Fruit fly (Drosophila melanogaster) whole organism, wandering third instar larva: ENCODE data around the gene Uch.

Source experiments
- Abd-B ChIP-seq: fragments of >200 bp; optimal IDR thresholded peaks from 2 replicates; lab custom pipeline; 2017; ENCODE audit warnings: missing biosample characterization, missing genetic modification characterization
- CG32264 ChIP-seq: fragments of 200-800 bp; sonication (Bioruptor generic); optimal IDR thresholded peaks from 2 replicates; lab custom pipeline; 2016; ENCODE audit warnings: missing biosample characterization, missing genetic modification characterization
- CG9705 ChIP-seq: fragments of 200-800 bp; sonication (Bioruptor generic); optimal IDR thresholded peaks from 2 replicates; lab custom pipeline; 2018; ENCODE audit warnings: missing biosample characterization, mild to moderate bottlenecking, missing genetic modification characterization
- CrebA ChIP-seq: fragments of 200-800 bp; sonication (Bioruptor generic); optimal IDR thresholded peaks from 2 replicates; lab custom pipeline; 2016; ENCODE audit warnings: missing biosample characterization, mild to moderate bottlenecking, missing genetic modification characterization, borderline replicate concordance
- Dfd ChIP-seq: fragments of >200 bp; optimal IDR thresholded peaks from 2 replicates; lab custom pipeline; 2017; ENCODE audit warnings: missing biosample characterization, missing genetic modification characterization
- Dif ChIP-seq: fragments of 200-275, 200-300 bp; sonication (Bioruptor generic); optimal IDR thresholded peaks from 2 replicates; lab custom pipeline; 2018; ENCODE audit warnings: missing biosample characterization, missing genetic modification characterization; ENCODE audit not compliant: partially characterized antibody
- GATAd ChIP-seq: sonication (Bioruptor generic); optimal IDR thresholded peaks from 2 replicates; lab custom pipeline; 2016; ENCODE audit warnings: missing biosample characterization, missing genetic modification characterization
- HLH106 ChIP-seq: fragments of 200-800 bp; optimal IDR thresholded peaks from 3 replicates; lab custom pipeline; 2019; ENCODE audit warnings: missing biosample characterization, mild to moderate bottlenecking, missing genetic modification characterization, moderate library complexity
- Hnf4 ChIP-seq: fragments of 200-800 bp; sonication (Bioruptor generic); optimal IDR thresholded peaks from 2 replicates; lab custom pipeline; 2016; ENCODE audit warnings: missing biosample characterization, mild to moderate bottlenecking, missing genetic modification characterization
- Hr78 ChIP-seq: fragments of >200 bp; optimal IDR thresholded peaks from 2 replicates; lab custom pipeline; 2017; ENCODE audit warnings: missing biosample characterization, missing genetic modification characterization
- Hr83 ChIP-seq: fragments of 200-300 bp; sonication (Bioruptor generic); optimal IDR thresholded peaks from 2 replicates; lab custom pipeline; 2016; ENCODE audit warnings: missing biosample characterization, mild to moderate bottlenecking, missing genetic modification characterization, moderate library complexity; ENCODE audit not compliant: poor library complexity, severe bottlenecking
- Jra ChIP-seq: sonication (Bioruptor generic); optimal IDR thresholded peaks from 2 replicates; lab custom pipeline; 2016; ENCODE audit warnings: missing biosample characterization, missing genetic modification characterization
- Mio ChIP-seq: sonication (Bioruptor generic); optimal IDR thresholded peaks from 2 replicates; lab custom pipeline; 2016; ENCODE audit warnings: missing biosample characterization, missing genetic modification characterization
- Myc ChIP-seq: fragments of >200 bp; optimal IDR thresholded peaks from 2 replicates; lab custom pipeline; 2017
- N ChIP-seq: fragments of >200 bp; optimal IDR thresholded peaks from 2 replicates; lab custom pipeline; 2018; ENCODE audit warnings: missing biosample characterization, missing external identifiers, missing genetic modification characterization
- OdsH ChIP-seq: fragments of 200-800 bp; sonication (Bioruptor generic); optimal IDR thresholded peaks from 2 replicates; lab custom pipeline; 2016; ENCODE audit warnings: missing biosample characterization, mild to moderate bottlenecking, missing genetic modification characterization
- Rel ChIP-seq, 2 experiments: fragments of 200-800 bp; sonication (Bioruptor generic) in 1 of 2; optimal IDR thresholded peaks; 2 replicates in 1 of 2; 3 replicates in 1 of 2; lab custom pipeline; 2016 to 2019; ENCODE audit warnings: mild to moderate bottlenecking in 2 of 2, missing biosample characterization in 2 of 2, missing genetic modification characterization in 2 of 2, moderate library complexity in 1 of 2
- Sp1 ChIP-seq: fragments of 200-800 bp; sonication (Bioruptor generic); optimal IDR thresholded peaks from 3 replicates; lab custom pipeline; 2019; ENCODE audit warnings: missing biosample characterization, mild to moderate bottlenecking, missing genetic modification characterization, moderate library complexity
- Vsx2 ChIP-seq: fragments of 200-300, 225-300 bp; sonication (Bioruptor generic); optimal IDR thresholded peaks from 2 replicates; lab custom pipeline; 2018; ENCODE audit warnings: missing biosample characterization, missing genetic modification characterization; ENCODE audit not compliant: partially characterized antibody
- br ChIP-seq: fragments of 200-800 bp; sonication (Bioruptor generic); optimal IDR thresholded peaks from 2 replicates; lab custom pipeline; 2016; ENCODE audit warnings: missing biosample characterization, missing genetic modification characterization
- brk ChIP-seq: fragments of 200-800 bp; sonication (Bioruptor generic); optimal IDR thresholded peaks from 2 replicates; lab custom pipeline; 2016; ENCODE audit warnings: missing biosample characterization, mild to moderate bottlenecking, missing genetic modification characterization
- dl ChIP-seq, 2 experiments: fragments of 175-275, 200-275 bp in 1 of 2; fragments of 200-275 bp in 1 of 2; sonication (Bioruptor generic); optimal IDR thresholded peaks; lab custom pipeline; 2018; ENCODE audit warnings: mild to moderate bottlenecking in 2 of 2, missing biosample characterization in 2 of 2, missing genetic modification characterization in 2 of 2, moderate library complexity in 2 of 2; ENCODE audit not compliant: partially characterized antibody in 2 of 2, insufficient read depth in 1 of 2
- dmrt93B ChIP-seq: fragments of 200-800 bp; sonication (Bioruptor generic); optimal IDR thresholded peaks from 2 replicates; lab custom pipeline; 2018; ENCODE audit warnings: missing biosample characterization, mild to moderate bottlenecking, missing genetic modification characterization
- dsf ChIP-seq: sonication (Bioruptor generic); optimal IDR thresholded peaks from 2 replicates; lab custom pipeline; 2016; ENCODE audit warnings: missing biosample characterization, missing genetic modification characterization, borderline replicate concordance
- ey ChIP-seq: fragments of 200-800 bp; sonication (Bioruptor generic); optimal IDR thresholded peaks from 2 replicates; lab custom pipeline; 2016; ENCODE audit warnings: missing biosample characterization, missing genetic modification characterization
- foxo ChIP-seq, 2 experiments: fragments of 200-800 bp; sonication (Bioruptor generic); optimal IDR thresholded peaks; 2 replicates in 1 of 2; 3 replicates in 1 of 2; lab custom pipeline; 2016 to 2017; ENCODE audit warnings: missing biosample characterization in 2 of 2, missing genetic modification characterization in 2 of 2
- fru ChIP-seq: fragments of 200-800 bp; sonication (Bioruptor generic); optimal IDR thresholded peaks from 3 replicates; lab custom pipeline; 2016; ENCODE audit warnings: missing biosample characterization, mild to moderate bottlenecking, missing genetic modification characterization
- h ChIP-seq: fragments of 200-800 bp; sonication (Bioruptor generic); optimal IDR thresholded peaks from 3 replicates; lab custom pipeline; 2016; ENCODE audit warnings: missing biosample characterization, mild to moderate bottlenecking, missing genetic modification characterization
- jim ChIP-seq: fragments of 175-275, 200-325 bp; sonication (Bioruptor generic); optimal IDR thresholded peaks from 2 replicates; lab custom pipeline; 2016; ENCODE audit warnings: missing biosample characterization, mild to moderate bottlenecking, missing genetic modification characterization
- lola ChIP-seq: fragments of >200 bp; optimal IDR thresholded peaks from 2 replicates; lab custom pipeline; 2017; ENCODE audit warnings: missing biosample characterization, missing genetic modification characterization
- pan ChIP-seq: fragments of >200 bp; optimal IDR thresholded peaks from 2 replicates; lab custom pipeline; 2017
- psq ChIP-seq: fragments of 200-800 bp; sonication (Bioruptor generic); optimal IDR thresholded peaks from 3 replicates; lab custom pipeline; 2017; ENCODE audit warnings: missing biosample characterization, mild to moderate bottlenecking, missing genetic modification characterization, moderate library complexity
- rgr ChIP-seq: fragments of 200-800 bp; sonication (Bioruptor generic); optimal IDR thresholded peaks from 3 replicates; lab custom pipeline; 2016; ENCODE audit warnings: missing biosample characterization, mild to moderate bottlenecking, missing genetic modification characterization
- sage ChIP-seq: fragments of 200-800 bp; sonication (Bioruptor generic); optimal IDR thresholded peaks from 2 replicates; lab custom pipeline; 2016; ENCODE audit warnings: missing biosample characterization, mild to moderate bottlenecking, missing genetic modification characterization
- sv ChIP-seq: fragments of 200-800 bp; sonication (Bioruptor generic); optimal IDR thresholded peaks from 3 replicates; lab custom pipeline; 2016; ENCODE audit warnings: missing biosample characterization, missing genetic modification characterization
- tai ChIP-seq: sonication (Bioruptor generic); optimal IDR thresholded peaks from 2 replicates; lab custom pipeline; 2016; ENCODE audit warnings: missing biosample characterization, missing genetic modification characterization
- usp ChIP-seq: fragments of >200 bp; optimal IDR thresholded peaks from 2 replicates; lab custom pipeline; 2017; ENCODE audit warnings: missing biosample characterization, missing genetic modification characterization
- woc ChIP-seq: sonication (Bioruptor generic); optimal IDR thresholded peaks from 2 replicates; lab custom pipeline; 2016; ENCODE audit warnings: missing biosample characterization, mild to moderate bottlenecking, missing genetic modification characterization

Uch gene

DNA sequence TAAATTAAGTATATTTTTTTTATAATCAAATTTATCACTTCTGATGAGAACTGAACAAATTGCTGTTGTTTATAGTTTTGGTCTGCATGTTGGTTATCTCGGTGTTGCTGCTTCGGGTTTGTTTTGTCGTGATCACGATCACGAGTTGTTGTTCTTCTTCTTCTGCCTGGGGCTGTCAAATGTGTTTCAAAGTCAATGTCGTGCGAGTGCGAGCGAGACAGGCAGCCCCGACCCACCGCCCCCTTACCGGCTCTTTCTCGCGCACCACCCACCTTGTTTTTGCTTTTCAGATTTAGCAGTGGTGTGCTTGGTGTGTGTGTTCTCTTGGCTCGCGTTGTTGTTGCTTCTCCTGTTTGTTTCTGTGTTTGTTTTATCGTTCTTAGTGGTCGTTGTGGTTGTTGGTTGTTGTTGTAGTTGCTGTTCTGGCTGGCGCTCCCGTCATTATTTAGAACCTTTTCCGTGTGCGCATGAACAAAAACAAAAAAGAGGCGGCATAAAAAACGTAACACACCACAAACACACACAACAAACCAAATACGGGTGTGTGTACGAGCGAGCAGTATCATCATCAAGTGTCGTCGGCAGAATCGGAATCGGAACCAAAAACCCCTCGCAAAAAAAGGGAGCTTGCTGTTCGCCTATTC lies 16.4 kb downstream of the Uch start, which contains the start of gene COX7AL2:
Gene COX7AL2 (minus strand): TSS at position 438 of the 644 bp plus-strand sequence.
- no peak for TF ChIP-seq dsf (GFP tag; lab: Kevin White, UChicago)
- TF ChIP-seq psq (GFP tag; lab: Kevin White, UChicago) = peak; percentile 63
- no peak for TF ChIP-seq brk (GFP tag; lab: Kevin White, UChicago)
- TF ChIP-seq Myc (lab: Kevin White, UChicago) = no peak
- peak; percentile 5 for TF ChIP-seq Sp1 (GFP tag; lab: Kevin White, UChicago)
- peak in 1 of 2 experiments; percentile 46 for TF ChIP-seq foxo (GFP tag; optimal IDR thresholded peaks at IDR 0.05; lab: Kevin White, UChicago)
- peak; percentile 49 for TF ChIP-seq Hr83 (GFP tag; lab: Kevin White, UChicago)
- TF ChIP-seq Dif (GFP tag; lab: Kevin White, UChicago) = no peak
- TF ChIP-seq Rel (GFP tag; optimal IDR thresholded peaks at IDR 0.05; lab: Kevin White, UChicago) = no peak
- TF ChIP-seq Rel (tag; optimal IDR thresholded peaks at IDR 0.05; lab: Kevin White, UChicago) = peak; percentile 65
- TF ChIP-seq ey (GFP tag; lab: Kevin White, UChicago) = no peak
- no peak for TF ChIP-seq GATAd (GFP tag; lab: Kevin White, UChicago)
- no peak for TF ChIP-seq h (GFP tag; lab: Kevin White, UChicago)
- TF ChIP-seq Mio (GFP tag; lab: Kevin White, UChicago) = no peak
- TF ChIP-seq CrebA (GFP tag; lab: Kevin White, UChicago) = no peak
- TF ChIP-seq CG32264 (GFP tag; lab: Kevin White, UChicago) = no peak
- TF ChIP-seq Jra = no peak
- peak; percentile 8 for TF ChIP-seq dmrt93B (GFP tag; lab: Kevin White, UChicago)
- TF ChIP-seq Hr78 (GFP tag; lab: Kevin White, UChicago) = no peak
- TF ChIP-seq dl (GFP tag; optimal IDR thresholded peaks at IDR 0.05; lab: Kevin White, UChicago; ENCODE audit: insufficient read depth in 1 of 2, partially characterized antibody in 2 of 2) = peak in 1 of 2 experiments; percentile 49
- peak; percentile 7 for TF ChIP-seq HLH106 (tag; lab: Kevin White, UChicago)
- no peak for TF ChIP-seq usp
- no peak for TF ChIP-seq jim (GFP tag; lab: Kevin White, UChicago)
- no peak for TF ChIP-seq Hnf4
- peak; percentile 44 for TF ChIP-seq OdsH (GFP tag; lab: Kevin White, UChicago)
- TF ChIP-seq rgr = peak; percentile 52

DNA sequence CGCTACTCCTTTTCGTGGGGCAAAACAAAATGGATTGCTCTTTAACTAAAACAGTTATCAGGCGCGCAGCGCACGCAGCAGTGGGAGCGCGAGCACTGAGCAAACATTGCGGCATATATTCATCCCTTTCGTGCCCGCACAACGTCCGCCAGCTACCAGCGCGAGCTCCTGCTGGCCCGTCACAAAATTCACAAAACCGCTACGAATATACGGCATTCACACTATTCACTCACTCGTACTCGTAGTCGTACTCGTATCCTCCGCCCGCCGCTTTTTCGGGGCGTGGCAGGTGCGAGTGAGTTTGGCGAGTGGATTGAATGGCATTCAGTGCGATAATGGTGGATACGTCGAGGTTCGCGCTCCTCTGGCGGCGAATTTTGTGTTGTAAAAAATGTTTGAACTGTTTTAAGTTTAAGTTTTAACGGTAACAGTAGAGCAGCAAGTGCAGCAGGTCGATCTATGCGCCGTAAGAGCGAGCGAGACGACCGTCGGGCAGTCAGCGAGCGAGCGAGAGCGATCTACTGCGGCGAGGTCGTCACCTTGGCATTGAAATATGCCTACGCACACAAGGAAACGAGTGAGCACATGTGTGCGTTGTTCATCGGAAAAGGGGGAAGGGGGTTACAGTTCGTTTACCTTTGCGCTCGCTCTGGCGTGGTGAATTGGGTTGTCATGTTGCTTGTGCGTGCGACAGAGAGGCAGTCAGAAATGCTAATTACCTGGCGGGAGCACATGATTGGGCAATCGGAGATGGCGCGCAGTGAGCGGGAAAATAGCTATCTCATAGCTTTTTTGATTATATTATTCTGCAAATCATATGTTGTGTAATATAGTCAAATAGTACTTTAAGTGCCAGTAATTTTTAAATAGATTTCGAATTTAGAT lies 17.2 kb downstream of the Uch start:
- TF ChIP-seq Jra (peak; percentile 69), Hnf4 (peak; percentile 44), lola (GFP tag; lab: Kevin White, UChicago) (no peak), sage (GFP tag; lab: Kevin White, UChicago) (no peak), CrebA (GFP tag; lab: Kevin White, UChicago) (peak; percentile 96), Mio (GFP tag; lab: Kevin White, UChicago) (no peak), Hr83 (GFP tag; lab: Kevin White, UChicago) (peak; percentile 93), Hr78 (GFP tag; lab: Kevin White, UChicago) (no peak), Rel (GFP tag; optimal IDR thresholded peaks at IDR 0.05; lab: Kevin White, UChicago) (no peak), Rel (tag; optimal IDR thresholded peaks at IDR 0.05; lab: Kevin White, UChicago) (peak; percentile 90), foxo (GFP tag; optimal IDR thresholded peaks at IDR 0.05; lab: Kevin White, UChicago) (peak; percentile 42 to 75), brk (GFP tag; lab: Kevin White, UChicago) (peak; percentile 50), fru (GFP tag; lab: Kevin White, UChicago) (peak; percentile 59), psq (GFP tag; lab: Kevin White, UChicago) (peak; percentile 71), N (GFP tag; lab: Kevin White, UChicago) (peak; percentile 43), rgr (peak; percentile 64), Dif (GFP tag; lab: Kevin White, UChicago) (peak; percentile 97), HLH106 (tag; lab: Kevin White, UChicago) (peak; percentile 76), Dfd (GFP tag; lab: Kevin White, UChicago) (no peak), tai (GFP tag; lab: Kevin White, UChicago) (peak; percentile 96), usp (no peak), dmrt93B (GFP tag; lab: Kevin White, UChicago) (peak; percentile 55), dsf (GFP tag; lab: Kevin White, UChicago) (peak; percentile 13), woc (GFP tag; lab: Kevin White, UChicago) (peak; percentile 83), sv (GFP tag; lab: Kevin White, UChicago) (peak; percentile 75), Sp1 (GFP tag; lab: Kevin White, UChicago) (peak; percentile 68), Abd-B (GFP tag; lab: Kevin White, UChicago) (no peak), h (GFP tag; lab: Kevin White, UChicago) (peak; percentile 78), GATAd (GFP tag; lab: Kevin White, UChicago) (no peak), pan (lab: Kevin White, UChicago) (no peak), br (GFP tag; lab: Kevin White, UChicago) (peak; percentile 41), CG9705 (GFP tag; lab: Kevin White, UChicago) (peak; percentile 27), ey (GFP tag; lab: Kevin White, UChicago) (peak; percentile 67), jim (GFP tag; lab: Kevin White, UChicago) (peak; percentile 57), dl (GFP tag; optimal IDR thresholded peaks at IDR 0.05; lab: Kevin White, UChicago; ENCODE audit: insufficient read depth in 1 of 2, partially characterized antibody in 2 of 2) (peak; percentile 87 to 92), Myc (lab: Kevin White, UChicago) (peak; percentile 89), Vsx2 (peak; percentile 97), OdsH (GFP tag; lab: Kevin White, UChicago) (peak; percentile 69), CG32264 (GFP tag; lab: Kevin White, UChicago) (no peak)
